Fruit fly (Drosophila melanogaster): ENCODE data around the gene beat-Vb.

The beat-Vb gene

DNA sequence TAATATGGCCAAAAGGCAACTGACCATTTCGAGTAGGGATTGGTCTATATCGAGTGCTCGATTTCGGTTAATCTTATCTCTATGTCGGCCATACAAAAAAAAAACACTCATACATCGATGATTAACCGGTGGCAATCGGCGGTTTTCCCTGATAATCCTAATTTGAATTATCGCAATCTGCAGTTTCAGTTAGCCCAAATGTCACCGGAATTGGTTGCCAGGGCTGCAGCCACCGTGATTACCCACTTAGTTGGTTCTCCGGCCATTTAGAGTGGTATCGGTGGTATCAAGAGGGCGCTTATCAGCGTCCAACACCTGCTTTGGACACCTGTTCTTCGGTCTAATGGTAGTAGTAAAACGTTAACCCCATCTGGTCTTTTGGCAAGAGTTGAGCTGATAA is 56.2 kb downstream of the beat-Vb start (continued):
- TF ChIP-seq CG6791 (GFP tag; IDR thresholded peaks at IDR 0.05; ENCODE audit: partially characterized antibody) (no peak), CG14014 (GFP tag; IDR thresholded peaks at IDR 0.05) (no peak), corto (GFP tag; optimal IDR thresholded peaks at IDR 0.05) (no peak), eve (GFP tag; optimal IDR thresholded peaks at IDR 0.05) (no peak), D19A (tag; optimal IDR thresholded peaks at IDR 0.05) (no peak), CG2712 (tag; optimal IDR thresholded peaks at IDR 0.05) (no peak)

dm6 chr3R:12974447-12974846 is 58.6 kb downstream of the beat-Vb start:
- TF ChIP-seq bab2 (GFP tag; optimal IDR thresholded peaks at IDR 0.05) (no peak), Blimp-1 (GFP tag; optimal IDR thresholded peaks at IDR 0.05) (peak; percentile 40), CG18599 (GFP tag; optimal IDR thresholded peaks at IDR 0.05) (peak; percentile 17), gcm2 (GFP tag; optimal IDR thresholded peaks at IDR 0.05) (no peak), Meics (GFP tag; optimal IDR thresholded peaks at IDR 0.05) (peak; percentile 14), CG11504 (tag; optimal IDR thresholded peaks at IDR 0.05) (peak; percentile 40), CG8924 (tag; optimal IDR thresholded peaks at IDR 0.05) (peak; percentile 11), row (GFP tag; IDR thresholded peaks at IDR 0.05) (peak; percentile 55; the same call in 1 of the 3 replicates), corto (GFP tag; optimal IDR thresholded peaks at IDR 0.05) (peak; percentile 28), Deaf1 (tag; optimal IDR thresholded peaks at IDR 0.05) (peak; percentile 59), zen (tag; optimal IDR thresholded peaks at IDR 0.05) (peak; percentile 35), lab (GFP tag; optimal IDR thresholded peaks at IDR 0.05) (peak; percentile 39), CG2678 (tag; optimal IDR thresholded peaks at IDR 0.05) (peak; percentile 46), zf30C (GFP tag; optimal IDR thresholded peaks at IDR 0.05) (peak; percentile 21), Trl (optimal IDR thresholded peaks at IDR 0.05) (peak in 1 of 2 experiments; percentile 32), Trl (GFP tag; optimal IDR thresholded peaks at IDR 0.05) (no peak), Hr51 (GFP tag; optimal IDR thresholded peaks at IDR 0.05) (peak in 1 of 2 experiments; percentile 13), CG5245 (GFP tag; optimal IDR thresholded peaks at IDR 0.05) (no peak), Hmr (GFP tag; optimal IDR thresholded peaks at IDR 0.05) (peak; percentile 24), CG10267 (tag; optimal IDR thresholded peaks at IDR 0.05) (peak; percentile 7), CG30431 (GFP tag; optimal IDR thresholded peaks at IDR 0.05) (no peak), dmrt99B (tag; optimal IDR thresholded peaks at IDR 0.05) (peak; percentile 24), tgo (GFP tag; IDR thresholded peaks at IDR 0.05) (peak; percentile 33; the same call in 1 of the 3 replicates), Sox102F (GFP tag; optimal IDR thresholded peaks at IDR 0.05) (peak; percentile 2), sens (GFP tag) (peak; percentile 28), Oli (tag; optimal IDR thresholded peaks at IDR 0.05) (peak; percentile 2), Six4 (GFP tag; optimal IDR thresholded peaks at IDR 0.05) (no peak), ro (GFP tag; IDR thresholded peaks at IDR 0.05) (no peak), CG10979 (tag; optimal IDR thresholded peaks at IDR 0.05) (peak; percentile 12), D19A (tag; optimal IDR thresholded peaks at IDR 0.05) (peak; percentile 1), CG9727 (GFP tag; optimal IDR thresholded peaks at IDR 0.05) (peak; percentile 28), pfk (GFP tag; optimal IDR thresholded peaks at IDR 0.05) (no peak)

dm6 chr3R:12975223-12975622 is 59.4 kb downstream of the beat-Vb start:
- TF ChIP-seq Kr (GFP tag; optimal IDR thresholded peaks at IDR 0.05) (no peak), CG14050 (GFP tag; IDR thresholded peaks at IDR 0.05) (no peak), cwo (GFP tag; optimal IDR thresholded peaks at IDR 0.05) (no peak), zfh1 (GFP tag; IDR thresholded peaks at IDR 0.05) (no peak), CG7556 (GFP tag; optimal IDR thresholded peaks at IDR 0.05) (no peak), Lim3 (GFP tag; IDR thresholded peaks at IDR 0.05) (no peak), lmd (GFP tag; IDR thresholded peaks at IDR 0.05) (no peak), CG13775 (GFP tag; optimal IDR thresholded peaks at IDR 0.05) (no peak), Ssrp (tag; optimal IDR thresholded peaks at IDR 0.05) (no peak), ATbp (GFP tag; optimal IDR thresholded peaks at IDR 0.05) (no peak), wdn (GFP tag; IDR thresholded peaks at IDR 0.05) (no peak), lbe (GFP tag; optimal IDR thresholded peaks at IDR 0.05) (no peak), D19B (GFP tag; optimal IDR thresholded peaks at IDR 0.05) (no peak), CG15514 (GFP tag; optimal IDR thresholded peaks at IDR 0.05) (no peak)

Measured in whole organism, embryonic.